Fruit fly (Drosophila melanogaster) whole organism: ENCODE results near the gene CG9154.

Source experiments
- CG8478 ChIP-seq: fragments of >200 bp; optimal IDR thresholded peaks from 2 replicates; lab custom pipeline; 2018; ENCODE audit warnings: inconsistent platforms
- Dll ChIP-seq: fragments of >200 bp; optimal IDR thresholded peaks from 2 replicates; lab custom pipeline; 2017
- EcR ChIP-seq, 2 experiments: fragments of >200 bp; optimal IDR thresholded peaks; 2 replicates each; lab custom pipeline; 2017; ENCODE audit warnings: missing biosample characterization in 2 of 2, missing genetic modification characterization in 2 of 2, missing genetic modification reagents in 2 of 2
- pan ChIP-seq: fragments of >200 bp; optimal IDR thresholded peaks from 2 replicates; lab custom pipeline; 2017
- psq ChIP-seq: fragments of >200 bp; optimal IDR thresholded peaks from 2 replicates; lab custom pipeline; 2017
- usp ChIP-seq: fragments of >200 bp; optimal IDR thresholded peaks from 2 replicates; lab custom pipeline; 2017; ENCODE audit warnings: missing biosample characterization, missing genetic modification characterization, mixed read lengths

dm6 chr2L:6086771-6087170 lies 16.3 kb upstream of the CG9154 start:
- TF ChIP-seq psq (lab: Kevin White, UChicago): no peak
- no peak for TF ChIP-seq pan (lab: Kevin White, UChicago)
- TF ChIP-seq usp (GFP tag; lab: Kevin White, UChicago): no peak
- TF ChIP-seq CG8478 (lab: Kevin White, UChicago): no peak
- no peak for TF ChIP-seq EcR (GFP tag; optimal IDR thresholded peaks at IDR 0.05; lab: Kevin White, UChicago)
- TF ChIP-seq Dll (lab: Kevin White, UChicago): no peak
